Fruit fly (Drosophila melanogaster) whole organism, embryonic: Measurements from ENCODE around the gene Sap30.

Experiments
- B-H1 ChIP-seq: fragments of 200-800 bp; sonication (Bioruptor generic); IDR thresholded peaks from 3 replicates; pipeline ENCODE4 v1.3.6; 2022; ENCODE audit warnings: missing biosample characterization, missing genetic modification characterization
- CG10209 ChIP-seq: fragments of 200-800 bp; sonication (Bioruptor generic); optimal IDR thresholded peaks from 3 replicates; lab custom pipeline; 2017; ENCODE audit warnings: missing biosample characterization, mild to moderate bottlenecking, missing genetic modification characterization, missing genetic modification reagents
- CG1024 ChIP-seq: fragments of 200-800 bp; sonication (Bioruptor generic); IDR thresholded peaks from 2 replicates; pipeline ENCODE4 v1.3.6; 2022; ENCODE audit warnings: missing biosample characterization, missing genetic modification characterization
- CG10979 ChIP-seq: fragments of 200-800 bp; sonication (Bioruptor generic); optimal IDR thresholded peaks from 2 replicates; lab custom pipeline; 2018; ENCODE audit warnings: missing biosample characterization, mild to moderate bottlenecking, missing genetic modification characterization, moderate library complexity
- CG13894 ChIP-seq: fragments of 200-800 bp; sonication (Bioruptor generic); optimal IDR thresholded peaks from 3 replicates; lab custom pipeline; 2018; ENCODE audit warnings: missing biosample characterization, mild to moderate bottlenecking, missing genetic modification characterization, moderate library complexity
- CG14441 ChIP-seq: fragments of 200-800 bp; sonication (Bioruptor generic); IDR thresholded peaks from 2 replicates; pipeline ENCODE4 v1.3.6; 2022; ENCODE audit warnings: missing biosample characterization, missing genetic modification characterization
- CG15073 ChIP-seq: fragments of 200-800 bp; sonication (Bioruptor generic); optimal IDR thresholded peaks from 2 replicates; lab custom pipeline; 2016; ENCODE audit warnings: missing biosample characterization, missing genetic modification characterization
- CG16813 ChIP-seq: fragments of 200-800 bp; sonication (Bioruptor generic); IDR thresholded peaks from 3 replicates; pipeline ENCODE4 v1.3.6; 2022; ENCODE audit warnings: missing biosample characterization, missing genetic modification characterization; ENCODE audit not compliant: partially characterized antibody
- CG17359 ChIP-seq: fragments of 200-800 bp; sonication (Bioruptor generic); optimal IDR thresholded peaks from 3 replicates; lab custom pipeline; 2018; ENCODE audit warnings: missing biosample characterization, mild to moderate bottlenecking, missing genetic modification characterization, moderate library complexity
- CG17612 ChIP-seq: fragments of 200-800 bp; sonication (Bioruptor generic); IDR thresholded peaks from 2 replicates; pipeline ENCODE4 v1.3.6; 2022; ENCODE audit warnings: missing biosample characterization, missing genetic modification characterization
- CG2875 ChIP-seq: fragments of 200-800 bp; sonication (Bioruptor generic); optimal IDR thresholded peaks from 2 replicates; lab custom pipeline; 2017; ENCODE audit warnings: missing biosample characterization, mild to moderate bottlenecking, missing genetic modification characterization, missing genetic modification reagents
- CG31388 ChIP-seq: fragments of 200-800 bp; sonication (Bioruptor generic); optimal IDR thresholded peaks from 2 replicates; lab custom pipeline; 2016; ENCODE audit warnings: missing biosample characterization, missing genetic modification characterization
- CG32532 ChIP-seq: fragments of 200-800 bp; sonication (Bioruptor generic); IDR thresholded peaks from 2 replicates; pipeline ENCODE4 v1.3.6; 2022; ENCODE audit warnings: missing biosample characterization, missing genetic modification characterization
- CG32772 ChIP-seq: fragments of 200-800 bp; sonication (Bioruptor generic); IDR thresholded peaks from 2 replicates; pipeline ENCODE4 v1.3.6; 2022; ENCODE audit warnings: missing biosample characterization, missing genetic modification characterization
- CG33557 ChIP-seq: fragments of 200-800 bp; sonication (Bioruptor generic); optimal IDR thresholded peaks from 2 replicates; lab custom pipeline; 2019; ENCODE audit warnings: missing biosample characterization, mild to moderate bottlenecking, missing genetic modification characterization, moderate library complexity
- CG42726 ChIP-seq: fragments of 200-800 bp; sonication (Bioruptor generic); IDR thresholded peaks from 2 replicates; pipeline ENCODE4 v1.3.6; 2022; ENCODE audit warnings: missing biosample characterization, missing genetic modification characterization; ENCODE audit not compliant: partially characterized antibody
- CG43689 ChIP-seq: fragments of 200-800 bp; sonication (Bioruptor generic); IDR thresholded peaks from 2 replicates; pipeline ENCODE4 v1.3.6; 2022; ENCODE audit warnings: missing biosample characterization, missing genetic modification characterization
- CG4404 ChIP-seq: fragments of 200-800 bp; sonication (Bioruptor generic); IDR thresholded peaks from 2 replicates; pipeline ENCODE4 v1.3.6; 2022; ENCODE audit warnings: missing biosample characterization, missing genetic modification characterization
- CG7372 ChIP-seq: fragments of 200-800 bp; sonication (Bioruptor generic); IDR thresholded peaks from 2 replicates; pipeline ENCODE4 v1.3.6; 2022; ENCODE audit warnings: missing biosample characterization, missing genetic modification characterization
- CG8281 ChIP-seq: fragments of 200-800 bp; sonication (Bioruptor generic); optimal IDR thresholded peaks from 2 replicates; lab custom pipeline; 2018; ENCODE audit warnings: missing biosample characterization, mild to moderate bottlenecking, missing genetic modification characterization, moderate library complexity
- CG8290 ChIP-seq, 3 experiments: fragments of 200-800 bp; sonication (Bioruptor generic); optimal IDR thresholded peaks; 2 replicates each; lab custom pipeline; 2016 to 2019; ENCODE audit warnings: missing biosample characterization in 3 of 3, missing genetic modification characterization in 3 of 3, mild to moderate bottlenecking in 2 of 3, moderate library complexity in 1 of 3
- CG8924 ChIP-seq: fragments of 200-800 bp; optimal IDR thresholded peaks from 3 replicates; lab custom pipeline; 2019; ENCODE audit warnings: missing biosample characterization, mild to moderate bottlenecking, missing genetic modification characterization, moderate library complexity
- CoRest ChIP-seq: fragments of 200-800 bp; sonication (Bioruptor generic); optimal IDR thresholded peaks from 3 replicates; lab custom pipeline; 2018; ENCODE audit warnings: missing biosample characterization, mild to moderate bottlenecking, missing genetic modification characterization, moderate library complexity
- Dref ChIP-seq: fragments of 200-800 bp; sonication (Bioruptor generic); IDR thresholded peaks from 2 replicates; pipeline ENCODE4 v1.3.6; 2022; ENCODE audit warnings: missing biosample characterization, missing genetic modification characterization
- ERR ChIP-seq: fragments of 200-800 bp; sonication (Bioruptor generic); optimal IDR thresholded peaks from 2 replicates; lab custom pipeline; 2016; ENCODE audit warnings: missing biosample characterization, missing genetic modification characterization
- Gsc ChIP-seq: fragments of 200-800 bp; sonication (Bioruptor generic); IDR thresholded peaks from 2 replicates; pipeline ENCODE4 v1.3.6; 2022; ENCODE audit warnings: missing biosample characterization, missing genetic modification characterization
- Hr39 ChIP-seq: fragments of >200 bp; optimal IDR thresholded peaks from 2 replicates; lab custom pipeline; 2017
- Lim3 ChIP-seq: fragments of 200-800 bp; sonication (Bioruptor generic); IDR thresholded peaks from 2 replicates; pipeline ENCODE4 v1.3.6; 2022; ENCODE audit warnings: missing biosample characterization, missing genetic modification characterization
- MBD-R2 ChIP-seq: fragments of 200-800 bp; sonication (Bioruptor generic); IDR thresholded peaks from 2 replicates; pipeline ENCODE4 v1.3.6; 2022; ENCODE audit warnings: missing biosample characterization, missing genetic modification characterization
- Nf-YA ChIP-seq: fragments of 200-800 bp; sonication (Bioruptor generic); IDR thresholded peaks from 2 replicates; pipeline ENCODE4 v1.3.6; 2022; ENCODE audit warnings: missing biosample characterization, missing genetic modification characterization
- Pdp1 ChIP-seq, 2 experiments: fragments of 200-800 bp; sonication (Bioruptor generic); optimal IDR thresholded peaks; 3 replicates each; lab custom pipeline; 2016; ENCODE audit warnings: missing biosample characterization in 2 of 2, missing genetic modification characterization in 2 of 2, mild to moderate bottlenecking in 1 of 2, moderate library complexity in 1 of 2
- Ptx1 ChIP-seq: fragments of 200-800 bp; sonication (Bioruptor generic); IDR thresholded peaks from 2 replicates; pipeline ENCODE4 v1.3.6; 2022; ENCODE audit warnings: missing biosample characterization, missing genetic modification characterization
- Scr ChIP-seq: fragments of 200-800 bp; sonication (Bioruptor generic); IDR thresholded peaks from 2 replicates; pipeline ENCODE4 v1.3.6; 2022; ENCODE audit warnings: missing biosample characterization, missing genetic modification characterization; ENCODE audit not compliant: partially characterized antibody
- Sox100B ChIP-seq: fragments of 200-800 bp; sonication (Bioruptor generic); optimal IDR thresholded peaks from 3 replicates; lab custom pipeline; 2018; ENCODE audit warnings: missing biosample characterization, mild to moderate bottlenecking, missing genetic modification characterization
- Ssrp ChIP-seq: fragments of 200-800 bp; sonication (Bioruptor generic); optimal IDR thresholded peaks from 2 replicates; lab custom pipeline; 2018; ENCODE audit warnings: missing biosample characterization, mild to moderate bottlenecking, missing genetic modification characterization, moderate library complexity
- TFAM ChIP-seq: fragments of 200-800 bp; sonication (Bioruptor generic); optimal IDR thresholded peaks from 2 replicates; lab custom pipeline; 2017; ENCODE audit warnings: missing biosample characterization, missing genetic modification characterization, inconsistent platforms
- ash1 ChIP-seq: fragments of 200-800 bp; sonication (Bioruptor generic); optimal IDR thresholded peaks from 2 replicates; lab custom pipeline; 2018; ENCODE audit warnings: missing biosample characterization, mild to moderate bottlenecking, missing genetic modification characterization
- bab2 ChIP-seq: fragments of 200-800 bp; sonication (Bioruptor generic); optimal IDR thresholded peaks from 2 replicates; lab custom pipeline; 2016; ENCODE audit warnings: missing biosample characterization, missing genetic modification characterization
- dpn ChIP-seq, 2 experiments: fragments of 200-800 bp; sonication (Bioruptor generic); optimal IDR thresholded peaks; 3 replicates each; lab custom pipeline; 2016; ENCODE audit warnings: missing biosample characterization in 2 of 2, missing genetic modification characterization in 2 of 2
- en ChIP-seq: fragments of 200-800 bp; sonication (Bioruptor generic); optimal IDR thresholded peaks from 2 replicates; lab custom pipeline; 2016; ENCODE audit warnings: missing biosample characterization, missing genetic modification characterization
- gsb-n ChIP-seq: fragments of 200-800 bp; sonication (Bioruptor generic); optimal IDR thresholded peaks from 3 replicates; lab custom pipeline; 2018; ENCODE audit warnings: missing biosample characterization, mild to moderate bottlenecking, missing genetic modification characterization
- hbn ChIP-seq: fragments of 200-800 bp; sonication (Bioruptor generic); IDR thresholded peaks from 2 replicates; pipeline ENCODE4 v1.3.6; 2022; ENCODE audit warnings: missing biosample characterization, missing genetic modification characterization; ENCODE audit not compliant: partially characterized antibody
- onecut ChIP-seq: fragments of 200-800 bp; sonication (Bioruptor generic); IDR thresholded peaks from 2 replicates; pipeline ENCODE4 v1.3.6; 2022; ENCODE audit warnings: missing biosample characterization, missing genetic modification characterization
- org-1 ChIP-seq: fragments of 200-800 bp; sonication (Bioruptor generic); optimal IDR thresholded peaks from 2 replicates; lab custom pipeline; 2017; ENCODE audit warnings: missing biosample characterization, missing genetic modification characterization
- run ChIP-seq: fragments of 200-800 bp; sonication (Bioruptor generic); optimal IDR thresholded peaks from 3 replicates; lab custom pipeline; 2018; ENCODE audit warnings: missing biosample characterization, mild to moderate bottlenecking, missing genetic modification characterization
- seq ChIP-seq: fragments of 200-800 bp; sonication (Bioruptor generic); IDR thresholded peaks from 2 replicates; pipeline ENCODE4 v1.3.6; 2022; ENCODE audit warnings: missing biosample characterization, missing genetic modification characterization
- slp2 ChIP-seq: fragments of 200-800 bp; sonication (Bioruptor generic); optimal IDR thresholded peaks from 2 replicates; lab custom pipeline; 2016; ENCODE audit warnings: missing biosample characterization, missing genetic modification characterization
- stwl ChIP-seq: fragments of 200-800 bp; sonication (Bioruptor generic); optimal IDR thresholded peaks from 3 replicates; lab custom pipeline; 2018; ENCODE audit warnings: missing biosample characterization, mild to moderate bottlenecking, missing genetic modification characterization, moderate library complexity
- tap ChIP-seq: fragments of 200-800 bp; optimal IDR thresholded peaks from 3 replicates; lab custom pipeline; 2019; ENCODE audit warnings: missing biosample characterization, mild to moderate bottlenecking, missing genetic modification characterization, moderate library complexity
- tgo ChIP-seq: fragments of 200-800 bp; sonication (Bioruptor generic); IDR thresholded peaks from 3 replicates; pipeline ENCODE4 v1.3.6; 2022; ENCODE audit warnings: missing biosample characterization, missing genetic modification characterization
- tup ChIP-seq: fragments of 200-800 bp; sonication (Bioruptor generic); optimal IDR thresholded peaks from 2 replicates; lab custom pipeline; 2016; ENCODE audit warnings: missing biosample characterization, mild to moderate bottlenecking, missing genetic modification characterization, moderate library complexity
- unpg ChIP-seq: fragments of 200-800 bp; sonication (Bioruptor generic); optimal IDR thresholded peaks from 3 replicates; lab custom pipeline; 2018; ENCODE audit warnings: missing biosample characterization, mild to moderate bottlenecking, missing genetic modification characterization, moderate library complexity

The Sap30 gene

dm6 chrX:16768770-16769169, 18.3 kb upstream of the Sap30 start (continued):
- TF ChIP-seq unpg (peak; percentile 28), seq (no peak), ERR (GFP tag; lab: Kevin White, UChicago) (no peak), Pdp1 (GFP tag; optimal IDR thresholded peaks at IDR 0.05; lab: Kevin White, UChicago) (no peak), CG8924 (tag; lab: Kevin White, UChicago) (peak; percentile 6), org-1 (GFP tag; lab: Kevin White, UChicago) (no peak), CG8290 (GFP tag; optimal IDR thresholded peaks at IDR 0.05; lab: Kevin White, UChicago) (no peak), CG8290 (tag; optimal IDR thresholded peaks at IDR 0.05; lab: Kevin White, UChicago) (no peak), CG10979 (peak; percentile 46), CG1024 (GFP tag; lab: Robert Waterston, UW) (no peak), Dref (GFP tag; lab: Robert Waterston, UW) (no peak), CG4404 (GFP tag; lab: Robert Waterston, UW) (no peak), CG15073 (GFP tag; lab: Kevin White, UChicago) (no peak), Lim3 (no peak), CG43689 (GFP tag; lab: Robert Waterston, UW) (no peak), CG2875 (GFP tag; lab: Kevin White, UChicago) (no peak), stwl (tag; lab: Kevin White, UChicago) (no peak), onecut (GFP tag; lab: Robert Waterston, UW) (no peak), CG42726 (no peak), CoRest (tag; lab: Kevin White, UChicago) (peak; percentile 9), CG31388 (no peak), B-H1 (GFP tag; lab: Robert Waterston, UW) (no peak), MBD-R2 (GFP tag; lab: Robert Waterston, UW) (no peak), dpn (GFP tag; optimal IDR thresholded peaks at IDR 0.05; lab: Kevin White, UChicago) (no peak), tgo (GFP tag; lab: Robert Waterston, UW) (no peak), hbn (GFP tag; lab: Robert Waterston, UW) (no peak), Gsc (no peak), CG10209 (GFP tag; lab: Kevin White, UChicago) (no peak), CG33557 (GFP tag; lab: Kevin White, UChicago) (no peak), CG17612 (no peak), Nf-YA (GFP tag; lab: Robert Waterston, UW) (no peak), CG16813 (no peak), Ssrp (tag; lab: Kevin White, UChicago) (peak; percentile 18), Sox100B (peak; percentile 38), tup (GFP tag; lab: Kevin White, UChicago) (no peak), tap (tag; lab: Kevin White, UChicago) (peak; percentile 18), CG7372 (GFP tag; lab: Robert Waterston, UW) (no peak), ash1 (no peak), gsb-n (no peak), bab2 (GFP tag; lab: Kevin White, UChicago) (no peak), Scr (GFP tag; lab: Robert Waterston, UW) (no peak), slp2 (GFP tag; lab: Kevin White, UChicago) (no peak), CG32772 (GFP tag; lab: Robert Waterston, UW) (no peak), CG13894 (tag; lab: Kevin White, UChicago) (no peak), en (GFP tag; lab: Kevin White, UChicago) (no peak), Ptx1 (0 out of 2 replicates have a peak, but pooled peaks have one; percentile 25), TFAM (GFP tag; lab: Kevin White, UChicago) (no peak), Hr39 (lab: Kevin White, UChicago) (no peak), CG14441 (GFP tag; lab: Robert Waterston, UW) (no peak), run (no peak), CG17359 (tag; lab: Kevin White, UChicago) (peak; percentile 12), CG32532 (GFP tag; lab: Robert Waterston, UW) (no peak), CG8281 (no peak)
